Worm (Caenorhabditis elegans) whole organism, L4 larva: ENCODE measurements around the gene Y17G9B.4.

Experiments used
- D1046.2 ChIP-seq: fragments of 200-800 bp; sonication (Bioruptor generic); IDR thresholded peaks from 2 replicates; pipeline ENCODE4 v1.3.6; 2022; ENCODE audit warnings: missing genetic modification characterization, missing compliant biosample characterization
- F44E2.7 ChIP-seq: fragments of 200-800 bp; sonication (Bioruptor generic); IDR thresholded peaks from 2 replicates; pipeline ENCODE4 v2.1.2; 2022; ENCODE audit warnings: missing genetic modification characterization, missing compliant biosample characterization
- F49E8.2 ChIP-seq: sonication (generic microtip); optimal IDR thresholded peaks from 2 replicates; lab custom pipeline; 2016; ENCODE audit warnings: missing compliant biosample characterization, mild to moderate bottlenecking, missing genetic modification characterization, borderline replicate concordance
- T20F7.1 ChIP-seq: fragments of 200-800 bp; sonication (Bioruptor generic); optimal IDR thresholded peaks from 2 replicates; lab custom pipeline; 2018; ENCODE audit warnings: mild to moderate bottlenecking, missing genetic modification characterization, missing compliant biosample characterization
- Y105C5A.15 ChIP-seq: fragments of 200-800 bp; sonication (Bioruptor generic); IDR thresholded peaks from 2 replicates; pipeline ENCODE4 v1.3.6; 2022; ENCODE audit warnings: missing genetic modification characterization, missing compliant biosample characterization
- Y48G9A.11 ChIP-seq: fragments of 200-800 bp; sonication (Bioruptor generic); IDR thresholded peaks from 2 replicates; pipeline ENCODE4 v1.3.6; 2022; ENCODE audit warnings: missing genetic modification reagents, missing genetic modification characterization, missing compliant biosample characterization
- aha-1 ChIP-seq: fragments of 150-350 bp; peaks from one replicate; lab custom pipeline; 2014; ENCODE audit warnings: missing biosample characterization, missing genetic modification characterization
- ceh-32 ChIP-seq: sonication (generic microtip); optimal IDR thresholded peaks from 2 replicates; lab custom pipeline; 2016; ENCODE audit warnings: mild to moderate bottlenecking, missing genetic modification characterization, missing compliant biosample characterization; ENCODE audit not compliant: poor library complexity
- ceh-44 ChIP-seq: fragments of 200-800 bp; sonication (Bioruptor generic); IDR thresholded peaks from 2 replicates; pipeline ENCODE4 v1.3.6; 2022; ENCODE audit warnings: missing genetic modification reagents, missing genetic modification characterization, missing compliant biosample characterization
- ceh-62 ChIP-seq: sonication (generic microtip); optimal IDR thresholded peaks from 2 replicates; lab custom pipeline; 2017; ENCODE audit warnings: missing biosample characterization, missing genetic modification characterization
- ceh-82 ChIP-seq: sonication (generic microtip); optimal IDR thresholded peaks from 2 replicates; lab custom pipeline; 2017; ENCODE audit warnings: missing biosample characterization, missing genetic modification characterization
- cey-2 ChIP-seq: sonication (generic microtip); optimal IDR thresholded peaks from 3 replicates; lab custom pipeline; 2017; ENCODE audit warnings: missing genetic modification characterization, mild to moderate bottlenecking, missing compliant biosample characterization, antibody characterized with exemption, borderline replicate concordance; ENCODE audit not compliant: insufficient read depth
- daf-12 ChIP-seq: fragments of 150-350 bp; optimal IDR thresholded peaks from 2 replicates; lab custom pipeline; 2014; ENCODE audit warnings: missing biosample characterization, missing genetic modification reagents, missing genetic modification characterization
- daf-16 ChIP-seq, 3 experiments: sonication (generic microtip); optimal IDR thresholded peaks; 2 replicates each; lab custom pipeline; 2016 to 2017; ENCODE audit warnings: missing genetic modification characterization in 3 of 3, missing genetic modification reagents in 3 of 3, mild to moderate bottlenecking in 2 of 3, missing compliant biosample characterization in 2 of 3, missing biosample characterization in 1 of 3, moderate library complexity in 1 of 3
- daf-19 ChIP-seq: fragments of 200-800 bp; sonication (Bioruptor generic); conservative IDR thresholded peaks from 2 replicates; pipeline ENCODE4 v1.3.6; 2022; ENCODE audit warnings: missing genetic modification characterization, missing compliant biosample characterization
- dmd-6 ChIP-seq: fragments of 200-800 bp; sonication (Bioruptor generic); IDR thresholded peaks from 2 replicates; pipeline ENCODE4 v1.3.6; 2022; ENCODE audit warnings: missing genetic modification reagents, missing genetic modification characterization, missing compliant biosample characterization
- dve-1 ChIP-seq: sonication (generic microtip); optimal IDR thresholded peaks from 2 replicates; lab custom pipeline; 2017; ENCODE audit warnings: antibody characterized with exemption, mild to moderate bottlenecking, missing genetic modification characterization, missing compliant biosample characterization; ENCODE audit not compliant: insufficient read depth
- egl-43 ChIP-seq: fragments of 200-800 bp; sonication (Bioruptor generic); IDR thresholded peaks from 2 replicates; pipeline ENCODE4 v1.3.6; 2022; ENCODE audit warnings: missing genetic modification reagents, missing genetic modification characterization, missing compliant biosample characterization
- fos-1 ChIP-seq: fragments of 150-350 bp; optimal IDR thresholded peaks from 2 replicates; lab custom pipeline; 2014; ENCODE audit warnings: missing biosample characterization, missing genetic modification characterization
- hlh-11 ChIP-seq: fragments of 200-800 bp; sonication (Bioruptor generic); optimal IDR thresholded peaks from 2 replicates; lab custom pipeline; 2018; ENCODE audit warnings: mild to moderate bottlenecking, missing genetic modification characterization, missing compliant biosample characterization
- hlh-30 ChIP-seq: sonication (generic microtip); optimal IDR thresholded peaks from 2 replicates; lab custom pipeline; 2017; ENCODE audit warnings: antibody characterized with exemption, mild to moderate bottlenecking, missing genetic modification characterization, missing compliant biosample characterization; ENCODE audit not compliant: insufficient read depth
- jun-1 ChIP-seq: fragments of 150-350 bp; optimal IDR thresholded peaks from 2 replicates; lab custom pipeline; 2014; ENCODE audit warnings: missing biosample characterization, missing genetic modification reagents, missing genetic modification characterization
- lim-7 ChIP-seq: fragments of 200-800 bp; sonication (Bioruptor generic); IDR thresholded peaks from 2 replicates; pipeline ENCODE4 v1.3.6; 2022; ENCODE audit warnings: missing genetic modification characterization, missing compliant biosample characterization
- lin-1 ChIP-seq: fragments of 200-800 bp; sonication (Bioruptor generic); IDR thresholded peaks from 2 replicates; pipeline ENCODE4 v1.3.6; 2022; ENCODE audit warnings: missing genetic modification reagents, missing genetic modification characterization, missing compliant biosample characterization
- lin-15B ChIP-seq: fragments of 150-350 bp; sonication (generic microtip); optimal IDR thresholded peaks from 3 replicates; lab custom pipeline; 2014; ENCODE audit warnings: missing biosample characterization, missing genetic modification characterization
- lin-29 ChIP-seq: fragments of 200-800 bp; sonication (Bioruptor generic); IDR thresholded peaks from 2 replicates; pipeline ENCODE4 v1.3.6; 2022; ENCODE audit warnings: missing genetic modification reagents, missing genetic modification characterization, missing compliant biosample characterization
- lin-39 ChIP-seq: fragments of 150-350 bp; optimal IDR thresholded peaks from 2 replicates; lab custom pipeline; 2014; ENCODE audit warnings: missing biosample characterization, missing genetic modification reagents, missing genetic modification characterization
- madf-5 ChIP-seq, 2 experiments: fragments of 200-800 bp; sonication (Bioruptor generic); IDR thresholded peaks; 2 replicates each; pipeline ENCODE4 v1.3.6; 2022; ENCODE audit warnings: missing compliant biosample characterization in 2 of 2, missing genetic modification characterization in 2 of 2
- nhr-102 ChIP-seq: sonication (generic microtip); optimal IDR thresholded peaks from 2 replicates; lab custom pipeline; 2016; ENCODE audit warnings: mild to moderate bottlenecking, missing genetic modification characterization, moderate library complexity, missing compliant biosample characterization
- nhr-11 ChIP-seq: fragments of 150-350 bp; optimal IDR thresholded peaks from 2 replicates; lab custom pipeline; 2014; ENCODE audit warnings: missing biosample characterization, missing genetic modification characterization
- nhr-111 ChIP-seq: fragments of 200-800 bp; sonication (Bioruptor generic); optimal IDR thresholded peaks from 2 replicates; lab custom pipeline; 2018; ENCODE audit warnings: mild to moderate bottlenecking, missing genetic modification characterization, missing compliant biosample characterization
- nhr-25 ChIP-seq: sonication (generic microtip); optimal IDR thresholded peaks from 2 replicates; lab custom pipeline; 2017; ENCODE audit warnings: missing genetic modification characterization, mild to moderate bottlenecking, missing compliant biosample characterization, antibody characterized with exemption, moderate library complexity, borderline replicate concordance; ENCODE audit not compliant: insufficient read depth
- nhr-28 ChIP-seq: fragments of 150-350 bp; optimal IDR thresholded peaks from 2 replicates; lab custom pipeline; 2014; ENCODE audit warnings: missing biosample characterization, missing genetic modification characterization
- php-3 ChIP-seq: fragments of 200-800 bp; sonication (Bioruptor generic); IDR thresholded peaks from 2 replicates; pipeline ENCODE4 v1.3.6; 2022; ENCODE audit warnings: missing genetic modification reagents, missing genetic modification characterization, missing compliant biosample characterization
- pqm-1 ChIP-seq: sonication (generic microtip); optimal IDR thresholded peaks from 2 replicates; lab custom pipeline; 2017; ENCODE audit warnings: missing biosample characterization, missing genetic modification characterization
- set-16 ChIP-seq: fragments of 200-800 bp; sonication (Bioruptor generic); IDR thresholded peaks from 2 replicates; pipeline ENCODE4 v1.3.6; 2022; ENCODE audit warnings: missing genetic modification reagents, missing genetic modification characterization, missing compliant biosample characterization
- snpc-4 ChIP-seq: fragments of 150-350 bp; optimal IDR thresholded peaks from 2 replicates; lab custom pipeline; 2014; ENCODE audit warnings: missing biosample characterization, missing genetic modification characterization
- spr-1 ChIP-seq: sonication (generic microtip); optimal IDR thresholded peaks from 2 replicates; lab custom pipeline; 2016; ENCODE audit warnings: mild to moderate bottlenecking, missing genetic modification characterization, missing compliant biosample characterization
- tag-97 ChIP-seq: fragments of 200-800 bp; sonication (Bioruptor generic); IDR thresholded peaks from 2 replicates; pipeline ENCODE4 v1.3.6; 2022; ENCODE audit warnings: missing genetic modification characterization, missing compliant biosample characterization
- tra-1 ChIP-seq: fragments of 200-800 bp; sonication (Bioruptor generic); IDR thresholded peaks from 2 replicates; pipeline ENCODE4 v1.3.6; 2022; ENCODE audit warnings: missing genetic modification reagents, missing genetic modification characterization, missing compliant biosample characterization
- unc-130 ChIP-seq: sonication (generic microtip); optimal IDR thresholded peaks from 2 replicates; lab custom pipeline; 2016; ENCODE audit warnings: missing genetic modification reagents, missing genetic modification characterization, missing compliant biosample characterization
- vab-7 ChIP-seq: fragments of 200-800 bp; sonication (Bioruptor generic); IDR thresholded peaks from 2 replicates; pipeline ENCODE4 v1.3.6; 2022; ENCODE audit warnings: missing genetic modification reagents, missing genetic modification characterization, missing compliant biosample characterization
- zfp-3 ChIP-seq: fragments of 200-800 bp; sonication (Bioruptor generic); conservative IDR thresholded peaks from 2 replicates; pipeline ENCODE4 v1.3.6; 2022; ENCODE audit warnings: missing genetic modification reagents, missing genetic modification characterization, missing compliant biosample characterization
- zip-11 ChIP-seq: fragments of 200-800 bp; sonication (Bioruptor generic); IDR thresholded peaks from 2 replicates; pipeline ENCODE4 v1.3.6; 2022; ENCODE audit warnings: missing genetic modification characterization, missing compliant biosample characterization

Y17G9B.4 gene

ce11 chrIV:4748408-4749105, 3.4 kb upstream of the Y17G9B.4 start, which contains the start of gene cyc-2.1 (continued):
- TF ChIP-seq F49E8.2 (peak; percentile 85), fos-1 (tag; lab: Kevin White, UChicago) (no peak), hlh-30 (peak; percentile 18), pqm-1 (tag; lab: Kevin White, UChicago) (peak; percentile 5), cey-2 (tag; lab: Kevin White, UChicago) (no peak), hlh-11 (tag; lab: Kevin White, UChicago) (peak; percentile 85), unc-130 (GFP tag; lab: Kevin White, UChicago) (peak; percentile 43), lin-39 (no peak), snpc-4 (tag; lab: Kevin White, UChicago) (no peak), egl-43 (GFP tag; lab: Robert Waterston, UW) (peak; percentile 84), ceh-32 (no peak)
- TF ChIP-seq, all 104 proteins: peak for 54

ce11 chrIV:4749155-4749554, 2.8 kb upstream of the Y17G9B.4 start:
- TF ChIP-seq Y105C5A.15 (GFP tag; lab: Robert Waterston, UW) (no peak), lim-7 (GFP tag; lab: Robert Waterston, UW) (peak; percentile 48; the same call in 1 of the 2 replicates), nhr-111 (no peak), F44E2.7 (GFP tag; lab: Robert Waterston, UW) (0 out of 2 replicates have a peak, but pooled peaks have one; percentile 20), aha-1 (tag; lab: Kevin White, UChicago) (peak; percentile 29), set-16 (GFP tag; lab: Robert Waterston, UW) (peak; percentile 69), ceh-44 (GFP tag; lab: Robert Waterston, UW) (0 out of 2 replicates have a peak, but pooled peaks have one; percentile 46)

- TF ChIP-seq D1046.2 (peak; percentile 97), php-3 (peak; percentile 99), pqm-1 (tag; lab: Kevin White, UChicago) (peak; percentile 94), vab-7 (peak; percentile 99), madf-5 (GFP tag; IDR thresholded peaks at IDR 0.05; lab: Robert Waterston, UW) (peak; percentile 96 to 99), jun-1 (tag; lab: Kevin White, UChicago) (peak; percentile 96), nhr-25 (peak; percentile 97), lin-29 (GFP tag; lab: Robert Waterston, UW) (peak; percentile 99), nhr-102 (peak; percentile 99), lin-15B (tag; lab: Kevin White, UChicago) (peak; percentile 99), tra-1 (GFP tag; lab: Robert Waterston, UW) (peak; percentile 99), unc-130 (GFP tag; lab: Kevin White, UChicago) (peak; percentile 98), ceh-44 (GFP tag; lab: Robert Waterston, UW) (peak; percentile 87), lin-1 (GFP tag; lab: Robert Waterston, UW) (peak; percentile 99), ceh-62 (tag; lab: Kevin White, UChicago) (peak; percentile 16), nhr-28 (tag; lab: Kevin White, UChicago) (peak; percentile 98), daf-12 (tag; lab: Kevin White, UChicago) (no peak), spr-1 (tag; lab: Kevin White, UChicago) (peak; percentile 99), tag-97 (GFP tag; lab: Robert Waterston, UW) (peak; percentile 94; the same call in 1 of the 2 replicates), Y48G9A.11 (GFP tag; lab: Robert Waterston, UW) (peak; percentile 95), ceh-82 (peak; percentile 40), T20F7.1 (peak; percentile 98), daf-16 (GFP tag; optimal IDR thresholded peaks at IDR 0.05; lab: Kevin White, UChicago) (peak; percentile 95 to 98), daf-16 (tag; optimal IDR thresholded peaks at IDR 0.05; lab: Kevin White, UChicago) (peak; percentile 97), F49E8.2 (peak; percentile 98), lin-39 (peak; percentile 91), dve-1 (tag; lab: Kevin White, UChicago) (peak; percentile 100), dmd-6 (peak; percentile 100), daf-19 (peak; percentile 99), zip-11 (GFP tag; lab: Robert Waterston, UW) (0 out of 2 replicates have a peak, but pooled peaks have one; percentile 75), zfp-3 (peak; percentile 99), nhr-11 (tag; lab: Kevin White, UChicago) (peak; percentile 100)
These were observed 2.1 kb upstream of the Y17G9B.4 start, which contains the start of the genes rpl-20 and Y17G9B.5 for ce11 chrIV:4749728-4750278. rpl-20 (minus strand) TSS chrIV:4749778. Y17G9B.5 (plus strand) TSS chrIV:4750240.
